Fruit fly (Drosophila melanogaster) ovary, adult (tissue): Measurements from ENCODE around the gene CheA75a.

Source experiments
- CG17801 ChIP-seq: fragments of 200-800 bp; optimal IDR thresholded peaks from 2 replicates; lab custom pipeline; 2019; ENCODE audit warnings: missing biosample characterization, mild to moderate bottlenecking, missing genetic modification characterization, moderate library complexity; ENCODE audit not compliant: partially characterized antibody

Gene CheA75a

DNA sequence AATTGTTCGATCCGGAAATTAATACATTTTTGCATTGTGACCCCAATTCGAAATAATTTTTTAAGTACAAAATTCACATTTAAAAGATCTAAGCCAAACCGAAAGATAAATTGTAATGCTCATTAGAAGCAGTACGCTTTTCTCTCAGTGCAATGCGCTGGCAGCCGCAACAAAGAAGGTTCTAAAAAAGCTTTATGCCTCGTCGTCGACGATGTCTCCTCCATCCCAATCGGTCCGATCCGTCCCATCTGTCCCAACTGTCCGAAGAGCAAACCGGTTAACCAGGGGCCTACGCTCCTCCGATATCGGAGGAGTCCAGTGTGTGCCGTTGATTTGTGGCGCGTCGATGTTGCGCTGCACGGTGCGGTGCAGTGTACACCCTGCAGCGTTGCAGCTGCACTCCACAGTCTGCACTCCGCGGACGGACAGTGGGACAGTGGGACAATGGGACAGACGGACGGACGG is 11.5 kb upstream of the CheA75a start:
- no peak for TF ChIP-seq CG17801

DNA sequence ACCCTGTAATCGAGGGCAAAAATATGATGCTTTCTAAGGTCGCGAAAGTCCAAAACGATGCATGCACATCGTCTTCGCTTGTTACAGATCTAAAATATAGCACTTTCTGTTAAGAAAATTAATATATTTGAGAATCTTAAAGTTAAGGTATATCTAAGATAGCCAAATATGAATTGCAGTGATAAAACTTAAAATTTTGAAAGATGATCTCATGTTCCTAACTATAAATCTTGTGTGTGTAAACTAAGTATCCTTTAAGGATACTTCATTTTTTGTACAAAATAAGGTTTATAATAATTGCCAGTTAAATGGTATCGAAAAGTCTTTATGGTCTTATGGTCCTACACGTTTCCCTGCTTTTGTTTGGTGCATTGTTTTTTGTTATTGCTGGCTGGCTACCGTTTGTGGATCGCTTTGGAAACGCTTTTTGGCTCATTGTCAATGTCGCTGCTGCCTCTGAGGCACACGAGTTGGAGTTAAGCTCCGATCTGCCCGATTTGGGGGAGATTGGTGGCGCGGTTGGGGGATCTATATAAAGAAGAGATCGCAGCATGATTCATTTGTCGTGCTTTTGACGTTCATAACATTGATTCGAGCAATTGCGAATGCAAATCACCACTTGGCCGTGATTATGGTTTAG is 10.8 kb upstream of the CheA75a start:
- no peak for TF ChIP-seq CG17801

DNA sequence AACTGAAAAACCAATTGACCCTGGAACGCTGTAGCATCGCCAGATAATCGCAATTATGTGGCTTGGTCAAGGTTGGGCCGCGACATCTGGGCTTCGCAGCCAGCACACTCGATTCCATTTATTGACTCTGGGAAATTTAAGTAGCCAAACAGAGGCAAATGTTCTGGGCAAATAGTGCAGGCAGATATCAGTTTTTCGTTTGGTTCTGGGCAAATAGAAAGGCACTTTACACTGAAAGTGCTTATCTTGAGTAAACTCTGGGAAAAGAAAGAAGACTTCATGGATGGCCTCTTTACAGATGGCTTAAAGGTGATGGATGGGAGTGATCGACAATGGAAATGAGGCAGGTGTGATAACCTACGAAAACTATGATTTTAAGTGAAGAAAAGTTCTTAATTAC is 9.8 kb upstream of the CheA75a start:
- no peak for TF ChIP-seq CG17801

DNA sequence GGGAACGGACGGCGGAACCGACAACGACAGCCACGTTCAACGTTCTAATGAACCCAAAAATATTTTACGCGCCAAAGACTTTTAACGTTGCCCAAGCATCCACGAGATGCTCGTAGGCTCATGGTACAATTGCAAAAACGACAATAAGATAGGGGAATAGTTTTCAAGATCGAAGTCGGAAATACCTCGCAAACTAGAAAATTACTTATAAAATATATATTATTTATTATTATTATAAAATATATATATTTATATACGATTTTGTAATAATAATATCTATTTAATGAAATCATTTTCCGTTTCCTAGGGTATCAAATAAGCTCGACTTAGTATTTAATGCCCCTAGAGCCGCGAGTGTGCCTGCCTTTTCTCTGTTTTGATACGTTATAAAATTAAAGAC is 8.7 kb upstream of the CheA75a start:
- TF ChIP-seq CG17801, result no peak

DNA sequence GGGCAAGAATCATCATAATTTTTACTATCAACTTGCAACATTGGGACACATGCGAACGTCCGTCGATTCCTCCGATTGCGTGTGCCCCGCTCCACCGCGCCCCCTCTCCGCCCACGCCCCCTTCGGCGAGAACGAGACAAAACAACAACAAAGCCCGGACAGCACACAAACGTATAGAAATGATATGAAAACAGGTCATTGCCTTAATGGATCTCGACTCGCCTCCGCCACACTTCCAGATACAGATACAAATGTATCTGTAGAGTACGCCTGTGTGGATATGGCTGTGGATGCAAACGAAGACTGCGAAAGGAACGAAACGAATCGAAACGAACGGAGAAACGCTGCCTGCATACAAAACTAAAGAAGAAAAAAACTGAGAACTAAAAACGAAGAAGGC is 8.2 kb upstream of the CheA75a start:
- no peak for TF ChIP-seq CG17801

DNA sequence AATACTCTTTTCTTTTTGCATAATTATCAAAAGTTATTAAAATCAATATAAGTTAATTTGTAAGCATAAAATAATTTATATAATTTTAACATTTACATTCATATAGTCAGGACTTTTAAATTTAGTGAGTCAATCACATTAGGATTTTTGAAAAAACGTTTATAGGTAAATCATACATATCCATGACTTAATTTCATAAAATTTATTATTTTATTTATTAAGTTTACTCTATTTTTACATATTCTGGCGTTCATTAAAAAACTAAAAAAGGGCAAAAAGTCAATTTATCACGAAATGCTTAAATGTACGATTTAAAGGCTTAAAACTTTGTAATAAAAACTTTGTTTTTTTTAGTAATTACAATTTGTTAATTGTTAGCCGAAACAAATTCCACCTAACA is 7.7 kb upstream of the CheA75a start:
- no peak for TF ChIP-seq CG17801

DNA sequence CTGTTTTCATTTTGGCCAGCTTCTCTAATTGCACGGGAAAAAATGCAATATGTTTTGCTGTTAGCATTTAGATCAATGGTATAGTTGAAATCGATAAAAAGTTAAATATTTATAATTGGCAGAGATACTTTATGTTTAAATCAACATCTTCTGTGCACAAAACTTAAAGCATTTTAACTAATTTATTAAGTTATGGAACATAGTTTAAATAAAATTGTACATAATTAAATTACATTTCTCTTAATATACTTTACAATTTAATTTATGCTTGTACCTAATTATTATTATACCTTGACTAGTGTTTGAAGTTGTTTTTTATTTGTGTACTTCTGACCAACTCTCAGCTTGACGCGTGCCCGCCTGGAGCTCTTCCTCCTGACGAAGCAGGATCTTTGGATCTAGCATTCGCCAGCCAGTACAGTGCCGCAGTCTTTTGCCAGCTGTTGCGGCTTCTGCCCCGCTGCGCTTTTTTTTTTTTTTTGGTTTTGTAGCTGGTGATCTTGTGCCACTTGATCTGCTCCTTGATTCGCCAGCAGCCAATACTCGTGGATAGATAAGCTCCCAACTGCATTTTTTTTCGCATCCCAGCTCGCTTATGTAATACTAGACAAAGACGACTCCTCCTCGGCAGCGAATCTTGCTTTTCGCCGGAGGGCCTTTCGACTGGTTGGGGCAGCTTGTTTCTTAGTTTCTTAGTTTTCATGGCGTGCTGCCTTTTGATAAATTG is 6.7 kb upstream of the CheA75a start:
- TF ChIP-seq CG17801, result no peak

DNA sequence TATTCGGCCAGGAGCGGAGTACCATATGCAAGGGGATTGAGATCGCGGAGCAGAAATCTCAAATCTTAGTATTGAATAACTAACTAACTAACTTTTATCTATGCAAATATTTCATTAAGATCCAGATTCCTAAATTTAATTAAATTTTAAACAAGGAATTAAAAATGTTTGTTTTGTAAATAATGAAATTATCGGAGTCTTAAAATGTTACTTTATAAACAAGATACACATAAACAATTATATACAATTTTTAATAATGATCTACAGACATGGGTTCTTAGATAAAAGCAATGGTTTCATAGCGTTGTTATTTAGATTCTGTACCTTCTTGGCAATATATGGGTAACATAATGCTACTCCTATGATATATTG is 6.2 kb upstream of the CheA75a start:
- TF ChIP-seq CG17801, result no peak

DNA sequence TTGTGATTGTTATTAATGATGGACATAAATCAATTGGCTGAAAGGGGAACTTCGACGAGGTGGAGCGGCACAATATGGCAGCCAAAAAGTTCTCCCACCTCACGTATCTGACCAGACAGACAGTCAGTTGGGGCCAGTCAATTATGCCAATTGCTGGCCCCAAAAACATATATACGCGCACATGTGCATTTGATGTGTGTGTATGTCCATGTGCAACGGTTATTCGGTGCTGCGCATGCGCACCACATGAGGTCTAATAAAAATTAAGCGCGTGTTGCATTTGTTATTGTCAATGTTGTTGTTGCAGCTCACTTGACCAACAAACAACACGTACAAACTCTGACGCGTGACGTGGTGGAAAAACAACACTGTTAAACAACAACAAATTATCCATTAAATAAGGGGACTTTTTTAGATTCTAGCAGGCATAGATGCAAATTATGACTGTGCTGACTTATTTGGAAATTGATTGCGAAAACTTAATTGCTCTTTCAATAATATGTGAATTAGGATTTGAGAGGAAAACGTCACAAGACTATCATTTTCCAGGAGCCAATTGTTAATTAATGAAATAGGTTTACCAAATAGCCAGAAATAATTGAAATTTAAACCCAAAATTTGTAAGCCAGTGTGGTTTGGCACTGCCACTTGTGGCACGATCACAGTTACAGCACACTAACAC is 3.6 kb upstream of the CheA75a start:
- TF ChIP-seq CG17801, result no peak

DNA sequence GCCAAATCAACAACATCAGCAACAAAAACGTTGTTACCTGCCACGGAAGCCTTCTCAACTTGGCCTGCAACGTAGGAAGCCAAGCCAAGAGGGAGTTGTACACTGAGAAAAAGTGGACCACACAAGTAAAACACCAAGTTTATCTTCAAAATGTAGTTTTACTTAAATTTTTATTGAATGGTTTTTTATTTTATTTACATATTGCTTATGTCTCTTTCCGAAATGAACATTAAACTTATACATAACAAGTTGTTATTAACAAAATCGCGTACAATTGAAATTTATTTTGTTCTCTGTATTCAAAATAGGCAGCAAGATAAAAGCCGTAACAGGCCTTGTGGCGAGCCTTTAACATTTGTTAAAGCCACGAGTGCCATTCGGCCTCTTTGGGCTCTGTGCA is 3.1 kb upstream of the CheA75a start:
- no peak for TF ChIP-seq CG17801

DNA sequence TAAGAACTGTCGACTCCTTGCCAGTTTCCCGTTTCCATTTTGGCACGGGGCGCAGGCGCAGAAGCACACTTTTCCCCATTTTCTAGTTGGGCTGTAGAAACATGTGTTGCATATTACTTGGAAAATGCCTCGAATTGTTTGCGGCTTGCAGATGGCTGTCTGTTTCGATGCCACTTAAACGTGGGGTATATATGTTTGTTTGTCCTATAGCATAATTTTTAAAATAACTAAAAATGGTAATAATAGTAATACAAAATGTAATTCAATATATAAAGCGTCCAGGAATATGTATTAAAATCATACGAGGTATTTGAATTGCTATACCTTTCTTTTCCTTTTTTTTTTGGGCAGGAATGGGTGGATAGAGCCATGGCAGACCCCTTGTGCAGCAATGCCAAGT is 1.2 kb upstream of the CheA75a start:
- TF ChIP-seq CG17801, result no peak

DNA sequence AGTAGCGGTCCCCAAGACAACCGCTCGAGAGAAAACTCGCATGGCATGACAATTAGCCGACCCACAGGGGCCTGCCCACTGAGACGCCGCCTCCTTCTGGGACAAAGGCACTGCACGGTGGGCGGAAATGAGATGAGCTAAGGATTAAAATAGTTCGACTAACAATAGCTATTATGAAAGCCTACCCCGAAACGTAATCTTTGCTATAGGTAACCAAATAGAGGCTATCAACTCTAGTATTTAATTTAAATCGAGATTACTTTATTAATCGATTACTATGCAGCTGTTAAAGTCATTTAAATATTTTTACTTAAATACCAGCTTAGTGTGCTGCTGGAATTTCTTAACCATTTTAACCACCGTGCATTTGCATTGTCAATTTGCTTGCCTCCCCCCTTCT is 5.1 kb downstream of the CheA75a start:
- TF ChIP-seq CG17801, result no peak

DNA sequence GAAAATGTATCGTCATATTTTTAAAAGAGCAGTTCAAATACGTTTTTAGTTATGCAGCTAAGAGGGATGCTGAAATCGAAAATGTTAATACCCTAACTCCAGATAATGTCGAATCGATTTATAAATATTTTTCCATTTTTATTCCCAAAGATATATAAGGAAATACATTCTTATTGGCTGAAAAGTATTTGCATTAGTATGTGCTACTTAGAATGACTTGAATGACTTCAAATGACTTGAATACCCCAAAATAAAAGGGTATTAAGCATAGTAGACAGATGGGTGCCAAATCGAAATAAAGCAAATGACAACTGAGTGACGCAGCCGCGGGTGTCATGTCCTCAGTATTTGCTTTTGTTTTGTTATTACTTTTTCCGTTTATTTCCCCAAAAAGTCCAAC is 6.9 kb downstream of the CheA75a start:
- no peak for TF ChIP-seq CG17801

DNA sequence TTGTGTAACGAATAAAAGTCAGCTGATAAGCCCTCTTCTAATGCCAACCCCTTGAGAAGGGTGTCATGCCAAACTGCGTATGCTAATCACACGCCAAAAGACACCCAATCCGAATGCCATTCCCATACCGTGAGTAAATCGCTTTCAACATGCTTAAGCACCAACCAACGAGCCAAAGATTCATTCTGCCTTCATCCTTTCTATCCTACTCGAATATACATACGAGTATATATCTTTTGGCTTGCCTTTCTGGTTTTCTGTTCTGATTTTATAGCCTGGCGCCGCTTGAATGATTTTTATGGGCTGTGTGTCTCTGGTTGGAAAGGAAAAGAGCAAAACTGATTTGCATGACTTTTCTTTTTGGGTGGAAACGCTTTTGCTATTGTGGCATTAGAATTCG is 13.7 kb downstream of the CheA75a start:
- TF ChIP-seq CG17801, result no peak

DNA sequence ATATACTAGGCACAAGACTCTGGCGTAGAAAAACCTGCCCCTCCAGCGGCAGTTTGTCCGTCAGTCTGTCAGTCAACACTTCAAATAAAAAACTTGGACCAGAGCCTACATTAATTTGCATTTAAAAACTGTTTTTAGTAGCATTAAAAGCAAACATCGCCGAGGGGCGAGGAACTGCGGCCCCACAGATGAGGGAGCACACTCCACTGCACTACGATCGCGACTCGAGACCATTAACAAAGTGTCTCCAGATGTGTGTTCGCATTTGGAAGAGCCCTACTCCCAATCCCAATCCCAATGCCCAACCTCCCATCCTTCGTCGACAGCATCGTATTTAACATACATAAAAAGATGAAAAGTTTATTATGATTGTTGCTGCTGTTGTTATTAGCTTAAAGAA is 14.6 kb downstream of the CheA75a start:
- no peak for TF ChIP-seq CG17801

DNA sequence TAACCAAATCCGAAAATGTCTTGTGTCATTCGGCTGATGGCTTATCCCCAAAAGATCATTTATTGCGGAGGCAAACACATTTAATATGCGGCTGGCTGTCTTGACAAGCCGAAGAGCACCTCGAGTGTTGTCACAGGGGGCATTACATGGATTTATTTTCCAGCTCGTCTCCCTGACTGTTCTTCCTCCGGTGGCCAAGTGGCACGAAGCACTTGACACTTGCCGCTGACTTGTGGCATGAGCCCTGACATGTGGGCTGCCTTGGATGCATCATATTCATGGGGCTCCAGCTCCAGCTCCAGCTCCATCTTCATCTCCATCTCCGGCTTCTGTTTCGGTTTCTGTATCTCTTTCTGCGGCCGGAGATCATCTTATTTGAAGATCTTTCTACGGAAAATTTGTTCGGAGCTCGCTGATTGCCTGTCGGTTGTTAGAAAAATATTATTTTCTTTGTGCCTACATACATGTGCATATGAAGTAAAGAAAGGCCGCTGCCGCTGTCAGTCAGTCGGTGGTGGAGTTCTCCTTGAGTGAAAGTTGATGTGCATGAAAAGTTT is 16.3 kb downstream of the CheA75a start:
- TF ChIP-seq CG17801, result no peak

DNA sequence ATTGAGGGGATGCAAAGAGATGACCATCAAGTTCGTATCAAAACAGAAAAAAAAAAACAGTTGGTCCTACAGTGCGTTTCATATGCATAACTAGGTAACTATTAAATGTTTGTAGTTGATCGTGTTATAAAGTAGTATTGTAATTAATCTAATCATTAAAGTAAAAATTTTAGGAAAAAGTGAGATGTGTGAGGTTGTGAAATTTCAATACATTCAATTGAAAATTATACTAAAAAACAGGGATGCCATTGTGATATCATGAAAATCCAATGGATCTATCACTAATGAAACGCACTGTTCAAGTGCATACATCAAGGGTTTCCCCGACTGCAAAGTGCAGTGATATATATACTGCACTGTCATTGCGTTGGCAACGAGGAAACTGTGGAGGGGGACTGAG is 19.0 kb downstream of the CheA75a start:
- no peak for TF ChIP-seq CG17801
